Worm (Caenorhabditis elegans) whole organism, L3 larva: ENCODE measurements around the gene ssup-72.

Experiments
- R02D3.7 ChIP-seq: fragments of 150-350 bp; optimal IDR thresholded peaks from 2 replicates; lab custom pipeline; 2014; ENCODE audit warnings: missing biosample characterization, missing genetic modification characterization
- ZK546.5 ChIP-seq: sonication (generic microtip); optimal IDR thresholded peaks from 2 replicates; lab custom pipeline; 2017; ENCODE audit warnings: missing biosample characterization, missing genetic modification characterization
- aly-2 ChIP-seq: fragments of 150-350 bp; optimal IDR thresholded peaks from 2 replicates; lab custom pipeline; 2014; ENCODE audit warnings: missing biosample characterization, missing genetic modification characterization
- ama-1 ChIP-seq: fragments of 150-350 bp; optimal IDR thresholded peaks from 2 replicates; lab custom pipeline; 2018
- ceh-16 ChIP-seq: sonication (generic microtip); optimal IDR thresholded peaks from 2 replicates; lab custom pipeline; 2017; ENCODE audit warnings: missing biosample characterization, missing genetic modification characterization
- ceh-28 ChIP-seq: fragments of 150-350 bp; optimal IDR thresholded peaks from 2 replicates; lab custom pipeline; 2014; ENCODE audit warnings: missing biosample characterization, missing genetic modification reagents, missing genetic modification characterization
- ceh-82 ChIP-seq: fragments of 150-350 bp; optimal IDR thresholded peaks from 2 replicates; lab custom pipeline; 2014; ENCODE audit warnings: missing biosample characterization, missing genetic modification characterization
- ceh-9 ChIP-seq: sonication (generic microtip); optimal IDR thresholded peaks from 2 replicates; lab custom pipeline; 2018; ENCODE audit warnings: missing biosample characterization, missing genetic modification characterization
- daf-12 ChIP-seq: fragments of 150-350 bp; optimal IDR thresholded peaks from 2 replicates; lab custom pipeline; 2014; ENCODE audit warnings: missing biosample characterization, missing genetic modification reagents, missing genetic modification characterization
- egl-27 ChIP-seq: sonication (generic microtip); optimal IDR thresholded peaks from 4 replicates; lab custom pipeline; 2017; ENCODE audit warnings: missing biosample characterization, missing genetic modification reagents, missing genetic modification characterization
- egl-5 ChIP-seq: fragments of 150-350 bp; optimal IDR thresholded peaks from 2 replicates; lab custom pipeline; 2017; ENCODE audit warnings: missing biosample characterization, missing genetic modification reagents, missing genetic modification characterization, inconsistent platforms
- elt-1 ChIP-seq: fragments of 150-350 bp; optimal IDR thresholded peaks from 2 replicates; lab custom pipeline; 2014; ENCODE audit warnings: missing biosample characterization, missing genetic modification characterization
- elt-2 ChIP-seq: sonication (generic microtip); optimal IDR thresholded peaks from 2 replicates; lab custom pipeline; 2016; ENCODE audit warnings: missing genetic modification reagents, mild to moderate bottlenecking, missing genetic modification characterization, missing compliant biosample characterization
- elt-3 ChIP-seq, 3 experiments: fragments of 150-350 bp in 1 of 3; sonication (generic microtip) in 2 of 3; optimal IDR thresholded peaks; 2 replicates in 2 of 3; 4 replicates in 1 of 3; lab custom pipeline; 2014 to 2017; ENCODE audit warnings: missing biosample characterization in 3 of 3, missing genetic modification characterization in 3 of 3
- eor-1 ChIP-seq, 2 experiments: fragments of 150-350 bp; optimal IDR thresholded peaks; 2 replicates each; lab custom pipeline; 2014 to 2018; ENCODE audit warnings: missing biosample characterization in 2 of 2, missing genetic modification characterization in 2 of 2
- fkh-10 ChIP-seq: sonication (generic microtip); optimal IDR thresholded peaks from 2 replicates; lab custom pipeline; 2017; ENCODE audit warnings: missing biosample characterization, missing genetic modification reagents, missing genetic modification characterization
- fkh-2 ChIP-seq: fragments of 150-350 bp; optimal IDR thresholded peaks from 2 replicates; lab custom pipeline; 2014; ENCODE audit warnings: missing biosample characterization, missing genetic modification reagents, missing genetic modification characterization
- fos-1 ChIP-seq: fragments of 150-350 bp; optimal IDR thresholded peaks from 2 replicates; lab custom pipeline; 2014; ENCODE audit warnings: missing biosample characterization, missing genetic modification characterization
- hmg-11 ChIP-seq: sonication (generic microtip); optimal IDR thresholded peaks from 2 replicates; lab custom pipeline; 2016; ENCODE audit warnings: missing genetic modification characterization, missing compliant biosample characterization
- jun-1 ChIP-seq: fragments of 150-350 bp; optimal IDR thresholded peaks from 2 replicates; lab custom pipeline; 2014; ENCODE audit warnings: missing biosample characterization, missing genetic modification reagents, missing genetic modification characterization
- lin-15B ChIP-seq: fragments of 150-350 bp; optimal IDR thresholded peaks from 2 replicates; lab custom pipeline; 2014; ENCODE audit warnings: missing biosample characterization, missing genetic modification characterization
- lin-39 ChIP-seq: fragments of 150-350 bp; optimal IDR thresholded peaks from 2 replicates; lab custom pipeline; 2018; ENCODE audit warnings: missing biosample characterization, missing genetic modification reagents, missing genetic modification characterization
- lsy-12 ChIP-seq: sonication (generic microtip); optimal IDR thresholded peaks from 2 replicates; lab custom pipeline; 2016; ENCODE audit warnings: mild to moderate bottlenecking, missing genetic modification characterization, missing compliant biosample characterization
- mdl-1 ChIP-seq: fragments of 150-350 bp; optimal IDR thresholded peaks from 2 replicates; lab custom pipeline; 2014; ENCODE audit warnings: missing biosample characterization, missing genetic modification characterization
- mml-1 ChIP-seq: fragments of 150-350 bp; sonication (generic microtip); optimal IDR thresholded peaks from 3 replicates; lab custom pipeline; 2014; ENCODE audit warnings: missing biosample characterization, missing genetic modification characterization
- nfya-1 ChIP-seq: sonication (generic microtip); optimal IDR thresholded peaks from 2 replicates; lab custom pipeline; 2017; ENCODE audit warnings: missing genetic modification characterization, mild to moderate bottlenecking, missing compliant biosample characterization, antibody characterized with exemption, moderate library complexity; ENCODE audit not compliant: insufficient read depth
- nhr-11 ChIP-seq: fragments of 150-350 bp; optimal IDR thresholded peaks from 2 replicates; lab custom pipeline; 2014; ENCODE audit warnings: missing biosample characterization, missing genetic modification characterization
- nhr-12 ChIP-seq: fragments of 150-350 bp; optimal IDR thresholded peaks from 2 replicates; lab custom pipeline; 2014; ENCODE audit warnings: missing biosample characterization, missing genetic modification characterization
- nhr-23 ChIP-seq: fragments of 150-350 bp; optimal IDR thresholded peaks from 2 replicates; lab custom pipeline; 2014; ENCODE audit warnings: missing biosample characterization, missing genetic modification reagents, missing genetic modification characterization
- nhr-237 ChIP-seq: fragments of 150-350 bp; optimal IDR thresholded peaks from 2 replicates; lab custom pipeline; 2014; ENCODE audit warnings: missing biosample characterization, missing genetic modification characterization
- nhr-25 ChIP-seq: sonication (generic microtip); optimal IDR thresholded peaks from 2 replicates; lab custom pipeline; 2017; ENCODE audit warnings: missing biosample characterization, missing genetic modification characterization
- nhr-28 ChIP-seq: fragments of 150-350 bp; optimal IDR thresholded peaks from 2 replicates; lab custom pipeline; 2014; ENCODE audit warnings: missing biosample characterization, missing genetic modification characterization
- nhr-43 ChIP-seq: sonication (generic microtip); optimal IDR thresholded peaks from 2 replicates; lab custom pipeline; 2016; ENCODE audit warnings: mild to moderate bottlenecking, missing genetic modification characterization, missing compliant biosample characterization; ENCODE audit not compliant: poor library complexity, severe bottlenecking
- nhr-67 ChIP-seq: fragments of 150-350 bp; optimal IDR thresholded peaks from 2 replicates; lab custom pipeline; 2014; ENCODE audit warnings: missing biosample characterization, missing genetic modification characterization
- nhr-76 ChIP-seq: fragments of 150-350 bp; sonication (generic microtip); optimal IDR thresholded peaks from 5 replicates; lab custom pipeline; 2014; ENCODE audit warnings: missing biosample characterization, missing genetic modification characterization
- nhr-77 ChIP-seq: fragments of 150-350 bp; optimal IDR thresholded peaks from 2 replicates; lab custom pipeline; 2014; ENCODE audit warnings: missing biosample characterization, missing genetic modification characterization
- pha-4 ChIP-seq: fragments of 150-350 bp; optimal IDR thresholded peaks from 2 replicates; lab custom pipeline; 2014; ENCODE audit warnings: missing biosample characterization, missing genetic modification reagents, missing genetic modification characterization
- pqm-1 ChIP-seq: fragments of 150-350 bp; optimal IDR thresholded peaks from 2 replicates; lab custom pipeline; 2017; ENCODE audit warnings: missing biosample characterization, missing genetic modification characterization, inconsistent platforms
- sea-2 ChIP-seq: fragments of 150-350 bp; sonication (generic microtip); optimal IDR thresholded peaks from 4 replicates; lab custom pipeline; 2014; ENCODE audit warnings: missing biosample characterization, missing genetic modification reagents, missing genetic modification characterization
- skn-1 ChIP-seq: fragments of 150-350 bp; optimal IDR thresholded peaks from 2 replicates; lab custom pipeline; 2014; ENCODE audit warnings: missing biosample characterization, missing genetic modification characterization
- snpc-4 ChIP-seq: fragments of 150-350 bp; optimal IDR thresholded peaks from 2 replicates; lab custom pipeline; 2014; ENCODE audit warnings: missing biosample characterization, missing genetic modification characterization
- unc-39 ChIP-seq: sonication (generic microtip); optimal IDR thresholded peaks from 4 replicates; lab custom pipeline; 2017; ENCODE audit warnings: missing biosample characterization, missing genetic modification characterization
- unc-62 ChIP-seq: fragments of 150-350 bp; sonication (generic microtip); optimal IDR thresholded peaks from 4 replicates; lab custom pipeline; 2014; ENCODE audit warnings: missing biosample characterization, missing genetic modification reagents, missing genetic modification characterization
- zag-1 ChIP-seq: fragments of 150-350 bp; optimal IDR thresholded peaks from 2 replicates; lab custom pipeline; 2014; ENCODE audit warnings: missing biosample characterization, missing genetic modification characterization
- ztf-11 ChIP-seq: fragments of 150-350 bp; optimal IDR thresholded peaks from 2 replicates; lab custom pipeline; 2014; ENCODE audit warnings: missing biosample characterization, missing genetic modification characterization
- ztf-4 ChIP-seq: fragments of 150-350 bp; optimal IDR thresholded peaks from 2 replicates; lab custom pipeline; 2014; ENCODE audit warnings: missing biosample characterization, missing genetic modification characterization

The ssup-72 gene

ce11 chrII:6821118-6821517, 44.7 kb downstream of the ssup-72 start:
- TF ChIP-seq elt-3 (tag; optimal IDR thresholded peaks at IDR 0.05; lab: Kevin White, UChicago) (peak in 1 of 3 experiments; percentile 40), unc-62 (peak; percentile 87), nhr-23 (peak; percentile 61), ceh-16 (tag; lab: Kevin White, UChicago) (peak; percentile 12), nhr-25 (tag; lab: Kevin White, UChicago) (peak; percentile 91), elt-1 (tag; lab: Kevin White, UChicago) (peak; percentile 93), nhr-12 (tag; lab: Kevin White, UChicago) (no peak), mdl-1 (tag; lab: Kevin White, UChicago) (no peak)

DNA sequence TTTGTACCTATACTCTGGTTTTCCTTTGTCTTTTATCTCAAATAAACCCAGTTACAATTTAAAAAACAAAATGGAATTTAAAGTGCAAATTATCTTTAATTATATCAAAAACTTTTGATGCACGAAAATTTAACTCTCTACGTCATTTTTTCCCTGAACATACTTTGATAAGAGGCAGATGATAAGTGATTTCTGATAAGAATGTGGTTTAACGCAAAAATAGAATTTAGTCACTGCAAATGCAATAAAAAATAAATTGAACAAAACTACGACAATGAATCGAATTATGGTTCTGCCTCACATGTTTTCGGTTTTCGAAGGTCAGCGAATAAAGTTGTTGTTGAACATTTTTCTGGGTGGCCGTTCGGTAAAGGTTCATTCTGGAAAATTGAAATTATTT, 45.4 kb downstream of the ssup-72 start:
- TF ChIP-seq fos-1 (tag; lab: Kevin White, UChicago) (no peak), jun-1 (tag; lab: Kevin White, UChicago) (peak; percentile 32), mml-1 (tag; lab: Kevin White, UChicago) (no peak), lin-39 (no peak), nhr-25 (tag; lab: Kevin White, UChicago) (no peak), R02D3.7 (tag; lab: Kevin White, UChicago) (no peak), lsy-12 (tag; lab: Kevin White, UChicago) (no peak), ceh-9 (no peak), elt-3 (tag; optimal IDR thresholded peaks at IDR 0.05; lab: Kevin White, UChicago) (peak in 1 of 3 experiments; percentile 51), elt-2 (tag; lab: Kevin White, UChicago) (peak; percentile 88), nhr-77 (no peak), nhr-28 (tag; lab: Kevin White, UChicago) (no peak), mdl-1 (tag; lab: Kevin White, UChicago) (no peak), zag-1 (tag; lab: Kevin White, UChicago) (no peak), unc-39 (tag; lab: Kevin White, UChicago) (no peak), ZK546.5 (no peak), hmg-11 (tag; lab: Kevin White, UChicago) (no peak), pqm-1 (peak; percentile 95), nhr-23 (no peak), fkh-10 (no peak), daf-12 (tag; lab: Kevin White, UChicago) (no peak), egl-5 (no peak), nfya-1 (no peak), lin-15B (no peak), ceh-82 (tag; lab: Kevin White, UChicago) (no peak), nhr-11 (tag; lab: Kevin White, UChicago) (no peak), nhr-76 (tag; lab: Kevin White, UChicago) (no peak), ztf-4 (no peak), ceh-16 (tag; lab: Kevin White, UChicago) (no peak), sea-2 (no peak), nhr-43 (tag; lab: Kevin White, UChicago) (no peak), ceh-28 (tag; lab: Kevin White, UChicago) (no peak), ztf-11 (no peak), ama-1 (lab: Kevin White, UChicago) (no peak), egl-27 (tag; lab: Kevin White, UChicago) (no peak), pha-4 (tag; lab: Kevin White, UChicago) (peak; percentile 44), elt-1 (tag; lab: Kevin White, UChicago) (no peak)
- TF ChIP-seq, all 47 proteins: peak for 5

- TF ChIP-seq nhr-25 (tag; lab: Kevin White, UChicago) (peak; percentile 82), ZK546.5 (no peak), ceh-82 (tag; lab: Kevin White, UChicago) (no peak), egl-5 (peak; percentile 90), nhr-67 (tag; lab: Kevin White, UChicago) (no peak), nhr-237 (tag; lab: Kevin White, UChicago) (no peak), nhr-76 (tag; lab: Kevin White, UChicago) (no peak), nhr-11 (tag; lab: Kevin White, UChicago) (peak; percentile 21), hmg-11 (tag; lab: Kevin White, UChicago) (no peak), nhr-12 (tag; lab: Kevin White, UChicago) (no peak), pqm-1 (peak; percentile 67), lsy-12 (tag; lab: Kevin White, UChicago) (no peak), fkh-10 (no peak), fkh-2 (tag; lab: Kevin White, UChicago) (no peak), mml-1 (tag; lab: Kevin White, UChicago) (no peak), skn-1 (tag; lab: Kevin White, UChicago) (no peak), ceh-16 (tag; lab: Kevin White, UChicago) (no peak), fos-1 (tag; lab: Kevin White, UChicago) (no peak), lin-39 (no peak), elt-1 (tag; lab: Kevin White, UChicago) (peak; percentile 96), egl-27 (tag; lab: Kevin White, UChicago) (peak; percentile 34), R02D3.7 (tag; lab: Kevin White, UChicago) (peak; percentile 8), nhr-77 (peak; percentile 14), nhr-23 (peak; percentile 80), pha-4 (tag; lab: Kevin White, UChicago) (no peak), zag-1 (tag; lab: Kevin White, UChicago) (no peak), unc-39 (tag; lab: Kevin White, UChicago) (no peak), mdl-1 (tag; lab: Kevin White, UChicago) (peak; percentile 29), ceh-9 (no peak), ama-1 (lab: Kevin White, UChicago) (no peak), jun-1 (tag; lab: Kevin White, UChicago) (peak; percentile 6), daf-12 (tag; lab: Kevin White, UChicago) (no peak), lin-15B (no peak), aly-2 (tag; lab: Kevin White, UChicago) (no peak), snpc-4 (no peak), eor-1 (tag; optimal IDR thresholded peaks at IDR 0.05; lab: Kevin White, UChicago) (no peak), ztf-11 (no peak)
Measured at ce11 chrII:6822347-6822746, 45.9 kb downstream of the ssup-72 start.
